Fruit fly (Drosophila melanogaster) whole organism, embryonic: Measurements from ENCODE around the gene CG43116.

Source experiments
- Bgb ChIP-seq: fragments of 200-800 bp; sonication (Bioruptor generic); IDR thresholded peaks from 2 replicates; pipeline ENCODE4 v1.3.6; 2022; ENCODE audit warnings: missing biosample characterization, missing genetic modification characterization; ENCODE audit not compliant: partially characterized antibody
- Bteb2 ChIP-seq: fragments of 200-800 bp; sonication (Bioruptor generic); optimal IDR thresholded peaks from 2 replicates; lab custom pipeline; 2016; ENCODE audit warnings: missing biosample characterization, missing genetic modification characterization
- CG10431 ChIP-seq: fragments of 200-800 bp; sonication (Bioruptor generic); optimal IDR thresholded peaks from 3 replicates; lab custom pipeline; 2018; ENCODE audit warnings: missing biosample characterization, mild to moderate bottlenecking, missing genetic modification characterization
- CG11398 ChIP-seq: fragments of 200-800 bp; sonication (Bioruptor generic); optimal IDR thresholded peaks from 2 replicates; lab custom pipeline; 2016; ENCODE audit warnings: missing biosample characterization, missing genetic modification characterization
- CG12219 ChIP-seq: fragments of 200-800 bp; sonication (Bioruptor generic); optimal IDR thresholded peaks from 3 replicates; lab custom pipeline; 2018; ENCODE audit warnings: missing biosample characterization, mild to moderate bottlenecking, missing genetic modification characterization
- CG13894 ChIP-seq: fragments of 200-800 bp; sonication (Bioruptor generic); optimal IDR thresholded peaks from 3 replicates; lab custom pipeline; 2018; ENCODE audit warnings: missing biosample characterization, mild to moderate bottlenecking, missing genetic modification characterization, moderate library complexity
- CG14710 ChIP-seq: fragments of 200-800 bp; sonication (Bioruptor generic); optimal IDR thresholded peaks from 3 replicates; lab custom pipeline; 2019; ENCODE audit warnings: missing biosample characterization, mild to moderate bottlenecking, missing genetic modification characterization, moderate library complexity
- CG14860 ChIP-seq: fragments of 200-800 bp; sonication (Bioruptor generic); IDR thresholded peaks from 3 replicates; pipeline ENCODE4 v1.3.6; 2022; ENCODE audit warnings: missing biosample characterization, missing genetic modification characterization; ENCODE audit not compliant: partially characterized antibody
- CG2875 ChIP-seq: fragments of 200-800 bp; sonication (Bioruptor generic); optimal IDR thresholded peaks from 2 replicates; lab custom pipeline; 2017; ENCODE audit warnings: missing biosample characterization, mild to moderate bottlenecking, missing genetic modification characterization, missing genetic modification reagents
- CG3726 ChIP-seq: fragments of 200-800 bp; sonication (Bioruptor generic); IDR thresholded peaks from 3 replicates; pipeline ENCODE4, ENCODE4 v1.3.6; 2022; ENCODE audit warnings: missing biosample characterization, missing genetic modification characterization
- CG3838 ChIP-seq: fragments of 200-800 bp; sonication (Bioruptor generic); optimal IDR thresholded peaks from 3 replicates; lab custom pipeline; 2016; ENCODE audit warnings: missing biosample characterization, missing genetic modification characterization
- CG6254 ChIP-seq: fragments of 200-800 bp; sonication (Bioruptor generic); optimal IDR thresholded peaks from 3 replicates; lab custom pipeline; 2017; ENCODE audit warnings: mild to moderate bottlenecking, missing biosample characterization, missing genetic modification reagents, missing genetic modification characterization
- CG7745 ChIP-seq: fragments of 200-800 bp; sonication (Bioruptor generic); optimal IDR thresholded peaks from 2 replicates; lab custom pipeline; 2018; ENCODE audit warnings: missing biosample characterization, mild to moderate bottlenecking, missing genetic modification characterization, moderate library complexity
- CG7987 ChIP-seq: fragments of 200-800 bp; sonication (Bioruptor generic); optimal IDR thresholded peaks from 2 replicates; lab custom pipeline; 2018; ENCODE audit warnings: missing biosample characterization, mild to moderate bottlenecking, missing genetic modification characterization, moderate library complexity
- CG8359 ChIP-seq: fragments of 200-800 bp; sonication (Bioruptor generic); optimal IDR thresholded peaks from 2 replicates; lab custom pipeline; 2017; ENCODE audit warnings: missing biosample characterization, mild to moderate bottlenecking, missing genetic modification characterization, borderline replicate concordance
- CG8478 ChIP-seq: fragments of >200 bp; optimal IDR thresholded peaks from 2 replicates; lab custom pipeline; 2018
- CoRest ChIP-seq: fragments of 200-800 bp; sonication (Bioruptor generic); optimal IDR thresholded peaks from 3 replicates; lab custom pipeline; 2018; ENCODE audit warnings: missing biosample characterization, mild to moderate bottlenecking, missing genetic modification characterization, moderate library complexity
- Dip3 ChIP-seq: fragments of 200-800 bp; sonication (Bioruptor generic); optimal IDR thresholded peaks from 3 replicates; lab custom pipeline; 2016; ENCODE audit warnings: missing biosample characterization, missing genetic modification characterization
- Dref ChIP-seq: fragments of 200-800 bp; sonication (Bioruptor generic); IDR thresholded peaks from 2 replicates; pipeline ENCODE4 v1.3.6; 2022; ENCODE audit warnings: missing biosample characterization, missing genetic modification characterization
- Hmx ChIP-seq: fragments of 200-800 bp; sonication (Bioruptor generic); optimal IDR thresholded peaks from 2 replicates; lab custom pipeline; 2016; ENCODE audit warnings: missing biosample characterization, missing genetic modification characterization
- Myb ChIP-seq: fragments of 200-800 bp; sonication (Bioruptor generic); optimal IDR thresholded peaks from 2 replicates; lab custom pipeline; 2016; ENCODE audit warnings: missing biosample characterization, missing genetic modification characterization
- Optix ChIP-seq: fragments of 200-800 bp; sonication (Bioruptor generic); IDR thresholded peaks from 3 replicates; pipeline ENCODE4 v1.3.6; 2022; ENCODE audit warnings: missing biosample characterization, missing genetic modification characterization
- Scr ChIP-seq: fragments of 200-800 bp; sonication (Bioruptor generic); IDR thresholded peaks from 2 replicates; pipeline ENCODE4 v1.3.6; 2022; ENCODE audit warnings: missing biosample characterization, missing genetic modification characterization; ENCODE audit not compliant: partially characterized antibody
- Sin3A ChIP-seq: fragments of >200 bp; optimal IDR thresholded peaks from 2 replicates; lab custom pipeline; 2018
- Six4 ChIP-seq: fragments of 200-800 bp; sonication (Bioruptor generic); optimal IDR thresholded peaks from 2 replicates; lab custom pipeline; 2016; ENCODE audit warnings: missing biosample characterization, missing genetic modification characterization
- Stat92E ChIP-seq, 3 experiments: fragments of >200 bp in 2 of 3; fragments of 200-800 bp in 1 of 3; sonication (Bioruptor generic) in 1 of 3; optimal IDR thresholded peaks; 2 replicates each; lab custom pipeline; 2017 to 2019; ENCODE audit warnings: missing biosample characterization in 3 of 3, missing genetic modification characterization in 3 of 3, mild to moderate bottlenecking in 1 of 3, moderate library complexity in 1 of 3
- Xrp1 ChIP-seq: fragments of 200-800 bp; sonication (Bioruptor generic); IDR thresholded peaks from 2 replicates; pipeline ENCODE4 v1.3.6; 2022; ENCODE audit warnings: missing biosample characterization, missing genetic modification characterization
- abd-A ChIP-seq: fragments of 200-800 bp; sonication (Bioruptor generic); optimal IDR thresholded peaks from 3 replicates; lab custom pipeline; 2019; ENCODE audit warnings: missing biosample characterization, mild to moderate bottlenecking, missing genetic modification characterization, moderate library complexity
- ara ChIP-seq: fragments of 200-800 bp; sonication (Bioruptor generic); IDR thresholded peaks from 2 replicates; pipeline ENCODE4 v1.3.6; 2022; ENCODE audit warnings: missing biosample characterization, missing genetic modification characterization
- bbx ChIP-seq: fragments of 200-800 bp; sonication (Bioruptor generic); IDR thresholded peaks from 2 replicates; pipeline ENCODE4 v1.3.6; 2022; ENCODE audit warnings: missing biosample characterization, missing genetic modification characterization; ENCODE audit not compliant: partially characterized antibody
- btn ChIP-seq: fragments of 200-800 bp; sonication (Bioruptor generic); optimal IDR thresholded peaks from 2 replicates; lab custom pipeline; 2016; ENCODE audit warnings: missing biosample characterization, missing genetic modification characterization
- chm ChIP-seq: fragments of 200-800 bp; sonication (Bioruptor generic); IDR thresholded peaks from 2 replicates; pipeline ENCODE4 v1.3.6; 2022; ENCODE audit warnings: missing biosample characterization, missing genetic modification characterization
- croc ChIP-seq: fragments of 200-800 bp; sonication (Bioruptor generic); conservative IDR thresholded peaks from 3 replicates; pipeline ENCODE4 v1.3.6; 2022; ENCODE audit warnings: missing biosample characterization, missing genetic modification characterization
- crp ChIP-seq, 2 experiments: fragments of 200-800 bp; sonication (Bioruptor generic); optimal IDR thresholded peaks; 2 replicates in 1 of 2; 3 replicates in 1 of 2; lab custom pipeline; 2017; ENCODE audit warnings: missing biosample characterization in 2 of 2, missing genetic modification characterization in 2 of 2, mild to moderate bottlenecking in 1 of 2, moderate library complexity in 1 of 2
- dimm ChIP-seq: fragments of 200-800 bp; sonication (Bioruptor generic); IDR thresholded peaks from 2 replicates; pipeline ENCODE4 v1.3.6; 2022; ENCODE audit warnings: missing biosample characterization, missing genetic modification characterization
- fd102C ChIP-seq: fragments of 200-800 bp; sonication (Bioruptor generic); optimal IDR thresholded peaks from 2 replicates; lab custom pipeline; 2018; ENCODE audit warnings: missing biosample characterization, mild to moderate bottlenecking, missing genetic modification characterization, moderate library complexity
- fd96Cb ChIP-seq: fragments of 200-800 bp; sonication (Bioruptor generic); optimal IDR thresholded peaks from 2 replicates; lab custom pipeline; 2018; ENCODE audit warnings: missing biosample characterization, mild to moderate bottlenecking, missing genetic modification characterization, moderate library complexity
- ftz-f1 ChIP-seq: fragments of 200-800 bp; sonication (Bioruptor generic); optimal IDR thresholded peaks from 2 replicates; lab custom pipeline; 2016; ENCODE audit warnings: missing biosample characterization, missing genetic modification characterization
- grn ChIP-seq: fragments of 200-800 bp; sonication (Bioruptor generic); optimal IDR thresholded peaks from 3 replicates; lab custom pipeline; 2017; ENCODE audit warnings: missing biosample characterization, missing genetic modification characterization
- gsb-n ChIP-seq: fragments of 200-800 bp; sonication (Bioruptor generic); optimal IDR thresholded peaks from 3 replicates; lab custom pipeline; 2018; ENCODE audit warnings: missing biosample characterization, mild to moderate bottlenecking, missing genetic modification characterization
- jing ChIP-seq: fragments of 200-800 bp; sonication (Bioruptor generic); optimal IDR thresholded peaks from 2 replicates; lab custom pipeline; 2018; ENCODE audit warnings: missing biosample characterization, mild to moderate bottlenecking, missing genetic modification characterization
- mirr ChIP-seq: fragments of 200-800 bp; sonication (Bioruptor generic); optimal IDR thresholded peaks from 3 replicates; lab custom pipeline; 2018; ENCODE audit warnings: missing biosample characterization, mild to moderate bottlenecking, missing genetic modification characterization
- pfk ChIP-seq: fragments of 200-800 bp; sonication (Bioruptor generic); optimal IDR thresholded peaks from 2 replicates; lab custom pipeline; 2018; ENCODE audit warnings: missing biosample characterization, mild to moderate bottlenecking, missing genetic modification characterization, moderate library complexity
- pros ChIP-seq: fragments of 200-800 bp; sonication (Bioruptor generic); optimal IDR thresholded peaks from 3 replicates; lab custom pipeline; 2019; ENCODE audit warnings: missing biosample characterization, mild to moderate bottlenecking, missing genetic modification characterization, moderate library complexity
- tna ChIP-seq: fragments of 200-800 bp; sonication (Bioruptor generic); IDR thresholded peaks from 2 replicates; pipeline ENCODE4 v1.3.6; 2022; ENCODE audit warnings: missing biosample characterization, missing genetic modification characterization; ENCODE audit not compliant: partially characterized antibody
- trem ChIP-seq: fragments of 200-800 bp; optimal IDR thresholded peaks from 3 replicates; lab custom pipeline; 2019; ENCODE audit warnings: missing biosample characterization, mild to moderate bottlenecking, missing genetic modification characterization, moderate library complexity
- tup ChIP-seq: fragments of 200-800 bp; sonication (Bioruptor generic); optimal IDR thresholded peaks from 2 replicates; lab custom pipeline; 2016; ENCODE audit warnings: missing biosample characterization, mild to moderate bottlenecking, missing genetic modification characterization, moderate library complexity

The CG43116 gene

DNA sequence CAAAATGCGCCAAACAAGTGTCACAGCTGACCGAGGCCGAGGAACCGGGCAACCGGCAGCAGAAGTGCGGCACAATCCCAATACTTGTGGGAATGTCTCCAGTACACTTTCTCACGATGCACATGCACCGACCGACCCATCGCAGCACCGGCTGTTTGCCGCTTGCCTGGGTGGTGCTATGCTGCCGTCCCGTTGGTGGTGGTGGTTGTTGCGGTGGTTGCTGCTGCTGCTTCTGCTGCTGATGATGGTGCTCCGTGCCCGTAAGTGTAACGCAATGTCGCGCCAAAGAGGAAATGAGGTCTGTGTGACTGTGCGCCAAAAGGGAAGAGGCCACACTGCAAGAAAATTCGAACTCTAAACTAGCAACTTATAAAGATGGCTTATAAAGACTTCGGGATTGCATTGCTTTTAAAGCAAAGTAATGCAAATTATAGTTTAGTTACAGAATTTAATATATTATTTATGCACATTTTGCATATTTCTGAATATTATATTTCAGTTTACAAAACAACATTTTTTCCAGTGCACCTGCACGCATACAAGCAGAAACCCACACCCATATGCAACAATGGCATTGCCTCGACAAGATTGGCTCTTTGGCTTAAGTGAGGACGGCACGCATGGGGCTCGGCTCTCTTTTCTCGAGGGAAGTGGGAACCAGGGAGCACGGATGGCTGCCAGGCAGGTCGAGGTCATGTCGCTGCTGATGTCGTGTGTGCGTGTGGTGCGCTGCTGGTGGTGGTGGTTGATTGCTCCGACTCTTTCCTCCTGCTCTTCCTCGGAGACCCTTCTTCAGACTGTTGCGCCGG, at the start of gene CG43116 (continued):
- peak; percentile 74 for TF ChIP-seq CG8359 (GFP tag; lab: Kevin White, UChicago)
- TF ChIP-seq CG8478 (lab: Kevin White, UChicago) = peak; percentile 10
- TF ChIP-seq chm (GFP tag; lab: Robert Waterston, UW) = peak; percentile 87
- TF ChIP-seq Optix = peak; percentile 84
- peak; percentile 97 for TF ChIP-seq gsb-n (tag; lab: Kevin White, UChicago)
- peak; percentile 29 for TF ChIP-seq grn (GFP tag; lab: Kevin White, UChicago)
- TF ChIP-seq ara (GFP tag; lab: Robert Waterston, UW) = peak; percentile 94
- TF ChIP-seq Myb (GFP tag; lab: Kevin White, UChicago) = peak; percentile 8
- peak; percentile 35 for TF ChIP-seq CG11398 (GFP tag; lab: Kevin White, UChicago)
- peak; percentile 91 for TF ChIP-seq CG2875
- no peak for TF ChIP-seq CG13894 (tag; lab: Kevin White, UChicago)
- TF ChIP-seq Bteb2 = peak; percentile 24
- no peak for TF ChIP-seq Dip3 (GFP tag; lab: Kevin White, UChicago)
- no peak for TF ChIP-seq Hmx (GFP tag; lab: Kevin White, UChicago)
- peak; percentile 88 for TF ChIP-seq CG6254 (GFP tag; lab: Kevin White, UChicago)
- TF ChIP-seq trem = peak; percentile 96
- TF ChIP-seq bbx (GFP tag; lab: Robert Waterston, UW) = peak; percentile 16; the same call in 1 of the 2 replicates
- peak; percentile 27 for TF ChIP-seq CG7987 (GFP tag; lab: Kevin White, UChicago)
- peak; percentile 49 for TF ChIP-seq dimm
- TF ChIP-seq Bgb (GFP tag; lab: Robert Waterston, UW) = no peak
- TF ChIP-seq croc (GFP tag; lab: Robert Waterston, UW) = peak; percentile 92
- peak; percentile 97 for TF ChIP-seq CG14710 (tag; lab: Kevin White, UChicago)
- TF ChIP-seq Six4 (GFP tag; lab: Kevin White, UChicago) = peak; percentile 91
- peak; percentile 79 for TF ChIP-seq pros
- no peak for TF ChIP-seq ftz-f1
- peak in 1 of 2 experiments; percentile 38 for TF ChIP-seq crp (GFP tag; optimal IDR thresholded peaks at IDR 0.05; lab: Kevin White, UChicago)
- peak; percentile 81 for TF ChIP-seq CG12219 (GFP tag; lab: Kevin White, UChicago)
- TF ChIP-seq abd-A (tag; lab: Kevin White, UChicago) = no peak
- no peak for TF ChIP-seq pfk (GFP tag; lab: Kevin White, UChicago)
- TF ChIP-seq btn (GFP tag; lab: Kevin White, UChicago) = peak; percentile 52
- TF ChIP-seq fd96Cb (tag; lab: Kevin White, UChicago) = peak; percentile 78
- peak; percentile 87 for TF ChIP-seq jing (GFP tag; lab: Kevin White, UChicago)
- TF ChIP-seq tup (GFP tag; lab: Kevin White, UChicago) = peak; percentile 67
- no peak for TF ChIP-seq tna
- peak; percentile 98 for TF ChIP-seq Xrp1 (GFP tag; lab: Robert Waterston, UW)
- 0 out of 2 replicates have a peak, but pooled peaks have one; percentile 13 for TF ChIP-seq Dref
- TF ChIP-seq fd102C (GFP tag; lab: Kevin White, UChicago) = peak; percentile 95
- no peak for TF ChIP-seq mirr (GFP tag; lab: Kevin White, UChicago)
- TF ChIP-seq CoRest = peak; percentile 89
- peak; percentile 58 for TF ChIP-seq CG3838 (GFP tag; lab: Kevin White, UChicago)
- peak; percentile 73; the same call in 2 of the 3 replicates for TF ChIP-seq CG3726 (GFP tag; lab: Robert Waterston, UW)
- TF ChIP-seq Scr (GFP tag; lab: Robert Waterston, UW) = no peak
- TF ChIP-seq Stat92E (GFP tag; optimal IDR thresholded peaks at IDR 0.05; lab: Kevin White, UChicago) = peak in 1 of 3 experiments; percentile 91
- no peak for TF ChIP-seq CG14860
- TF ChIP-seq CG7745 = peak; percentile 76
- no peak for TF ChIP-seq CG10431 (GFP tag; lab: Kevin White, UChicago)
- no peak for TF ChIP-seq Sin3A (lab: Kevin White, UChicago)
